Worm (Caenorhabditis elegans) whole organism, L1 larva: Measurements from ENCODE around the gene T24C12.4.

Source experiments
- C04F5.9 ChIP-seq: sonication (generic microtip); optimal IDR thresholded peaks from 2 replicates; lab custom pipeline; 2016; ENCODE audit warnings: missing genetic modification characterization, missing compliant biosample characterization
- C16A3.4 ChIP-seq: fragments of 150-350 bp; optimal IDR thresholded peaks from 2 replicates; lab custom pipeline; 2014; ENCODE audit warnings: missing biosample characterization, missing genetic modification characterization
- F16B12.6 ChIP-seq: fragments of 150-350 bp; optimal IDR thresholded peaks from 2 replicates; lab custom pipeline; 2014; ENCODE audit warnings: missing biosample characterization, missing genetic modification characterization
- aha-1 ChIP-seq: fragments of 150-350 bp; optimal IDR thresholded peaks from 2 replicates; lab custom pipeline; 2014; ENCODE audit warnings: missing biosample characterization, missing genetic modification characterization
- alr-1 ChIP-seq: fragments of 200-800 bp; sonication (Bioruptor generic); optimal IDR thresholded peaks from 2 replicates; lab custom pipeline; 2018; ENCODE audit warnings: borderline replicate concordance, mild to moderate bottlenecking, missing genetic modification characterization, missing compliant biosample characterization
- aly-2 ChIP-seq: fragments of 150-350 bp; optimal IDR thresholded peaks from 2 replicates; lab custom pipeline; 2014; ENCODE audit warnings: missing biosample characterization, missing genetic modification characterization
- blmp-1 ChIP-seq: fragments of 150-350 bp; optimal IDR thresholded peaks from 2 replicates; lab custom pipeline; 2014; ENCODE audit warnings: missing biosample characterization, missing genetic modification characterization
- ceh-63 ChIP-seq: fragments of 200-800 bp; sonication (Bioruptor generic); optimal IDR thresholded peaks from 2 replicates; lab custom pipeline; 2018; ENCODE audit warnings: mild to moderate bottlenecking, missing genetic modification characterization, missing compliant biosample characterization
- ceh-82 ChIP-seq, 3 experiments: fragments of 150-350 bp in 1 of 3; sonication (generic microtip) in 2 of 3; optimal IDR thresholded peaks; 2 replicates each; lab custom pipeline; 2014 to 2017; ENCODE audit warnings: missing biosample characterization in 3 of 3, missing genetic modification characterization in 3 of 3
- ceh-88 ChIP-seq: fragments of 200-800 bp; sonication (Bioruptor generic); IDR thresholded peaks from 2 replicates; pipeline ENCODE4 v1.3.6; 2022; ENCODE audit warnings: missing genetic modification characterization, missing compliant biosample characterization
- ceh-90 ChIP-seq: sonication (generic microtip); optimal IDR thresholded peaks from 2 replicates; lab custom pipeline; 2016; ENCODE audit warnings: missing genetic modification characterization, missing compliant biosample characterization
- dpl-1 ChIP-seq, 3 experiments: fragments of 150-350 bp in 2 of 3; sonication (generic microtip) in 1 of 3; optimal IDR thresholded peaks; 2 replicates each; lab custom pipeline; 2014 to 2017; ENCODE audit warnings: missing biosample characterization in 3 of 3, missing genetic modification characterization in 3 of 3, missing genetic modification reagents in 3 of 3
- efl-1 ChIP-seq, 4 experiments: fragments of 150-350 bp; optimal IDR thresholded peaks in 3 of 4; peaks in 1 of 4; 1 replicate in 1 of 4; 2 replicates in 3 of 4; lab custom pipeline; 2014; ENCODE audit warnings: missing biosample characterization in 2 of 4, missing genetic modification characterization in 2 of 4, missing genetic modification reagents in 2 of 4
- egl-27 ChIP-seq, 2 experiments: fragments of 150-350 bp in 1 of 2; sonication (generic microtip); optimal IDR thresholded peaks; 3 replicates each; lab custom pipeline; 2017 to 2018; ENCODE audit warnings: missing biosample characterization in 2 of 2, missing genetic modification characterization in 2 of 2, missing genetic modification reagents in 2 of 2
- elt-3 ChIP-seq, 6 experiments: fragments of 150-350 bp in 1 of 6; sonication (generic microtip); optimal IDR thresholded peaks; 2 replicates each; lab custom pipeline; 2017 to 2018; ENCODE audit warnings: missing biosample characterization in 6 of 6, missing genetic modification characterization in 6 of 6, inconsistent platforms in 1 of 6
- ets-5 ChIP-seq: fragments of 200-800 bp; sonication (Bioruptor generic); IDR thresholded peaks from 2 replicates; pipeline ENCODE4 v1.3.6; 2022; ENCODE audit warnings: missing genetic modification characterization, missing compliant biosample characterization
- fkh-10 ChIP-seq: sonication (generic microtip); optimal IDR thresholded peaks from 2 replicates; lab custom pipeline; 2017; ENCODE audit warnings: missing biosample characterization, missing genetic modification reagents, missing genetic modification characterization
- fkh-4 ChIP-seq: sonication (generic microtip); optimal IDR thresholded peaks from 2 replicates; lab custom pipeline; 2016; ENCODE audit warnings: missing compliant biosample characterization, missing genetic modification characterization, borderline replicate concordance
- hlh-17 ChIP-seq: fragments of 200-800 bp; sonication (Bioruptor generic); optimal IDR thresholded peaks from 2 replicates; lab custom pipeline; 2018; ENCODE audit warnings: missing genetic modification characterization, mild to moderate bottlenecking, missing compliant biosample characterization, moderate library complexity, borderline replicate concordance
- hlh-4 ChIP-seq: sonication (generic microtip); optimal IDR thresholded peaks from 2 replicates; lab custom pipeline; 2016; ENCODE audit warnings: mild to moderate bottlenecking, missing genetic modification characterization, missing compliant biosample characterization
- irx-1 ChIP-seq: sonication (generic microtip); optimal IDR thresholded peaks from 2 replicates; lab custom pipeline; 2016; ENCODE audit warnings: missing genetic modification characterization, missing compliant biosample characterization
- isw-1 ChIP-seq: fragments of 200-800 bp; sonication (Bioruptor generic); IDR thresholded peaks from 2 replicates; pipeline ENCODE4 v1.3.6; 2022; ENCODE audit warnings: missing genetic modification characterization, missing compliant biosample characterization
- jun-1 ChIP-seq: fragments of 150-350 bp; optimal IDR thresholded peaks from 2 replicates; lab custom pipeline; 2014; ENCODE audit warnings: missing biosample characterization, missing genetic modification reagents, missing genetic modification characterization
- lin-14 ChIP-seq: fragments of 200-800 bp; sonication (Bioruptor generic); optimal IDR thresholded peaks from 2 replicates; lab custom pipeline; 2018; ENCODE audit warnings: mild to moderate bottlenecking, missing genetic modification characterization, moderate library complexity, missing compliant biosample characterization
- lin-15B ChIP-seq: fragments of 150-350 bp; sonication (generic microtip); optimal IDR thresholded peaks from 3 replicates; lab custom pipeline; 2014; ENCODE audit warnings: missing biosample characterization, missing genetic modification characterization
- lin-39 ChIP-seq: fragments of 150-350 bp; optimal IDR thresholded peaks from 2 replicates; lab custom pipeline; 2014; ENCODE audit warnings: missing biosample characterization, missing genetic modification reagents, missing genetic modification characterization
- lsy-2 ChIP-seq, 2 experiments: fragments of 150-350 bp; optimal IDR thresholded peaks; 2 replicates each; lab custom pipeline; 2014; ENCODE audit warnings: missing biosample characterization in 2 of 2, missing genetic modification characterization in 2 of 2
- mab-9 ChIP-seq: fragments of 200-800 bp; sonication (Bioruptor generic); IDR thresholded peaks from 2 replicates; pipeline ENCODE4 v1.3.6; 2022; ENCODE audit warnings: missing genetic modification reagents, missing genetic modification characterization, missing compliant biosample characterization
- mdl-1 ChIP-seq, 2 experiments: fragments of 150-350 bp; optimal IDR thresholded peaks; 2 replicates each; lab custom pipeline; 2014 to 2017; ENCODE audit warnings: missing biosample characterization in 2 of 2, missing genetic modification characterization in 2 of 2, inconsistent platforms in 1 of 2
- nhr-12 ChIP-seq: sonication (generic microtip); optimal IDR thresholded peaks from 2 replicates; lab custom pipeline; 2017; ENCODE audit warnings: missing biosample characterization, missing genetic modification characterization
- nhr-47 ChIP-seq: sonication (generic microtip); optimal IDR thresholded peaks from 2 replicates; lab custom pipeline; 2016; ENCODE audit warnings: mild to moderate bottlenecking, missing genetic modification characterization, moderate library complexity, missing compliant biosample characterization
- nhr-77 ChIP-seq: fragments of 150-350 bp; optimal IDR thresholded peaks from 2 replicates; lab custom pipeline; 2014; ENCODE audit warnings: missing biosample characterization, missing genetic modification characterization
- nhr-84 ChIP-seq: sonication (generic microtip); optimal IDR thresholded peaks from 2 replicates; lab custom pipeline; 2017; ENCODE audit warnings: missing biosample characterization, missing genetic modification characterization
- snpc-4 ChIP-seq: fragments of 150-350 bp; optimal IDR thresholded peaks from 2 replicates; lab custom pipeline; 2014; ENCODE audit warnings: missing biosample characterization, missing genetic modification characterization
- snu-23 ChIP-seq: sonication (generic microtip); optimal IDR thresholded peaks from 2 replicates; lab custom pipeline; 2016; ENCODE audit warnings: missing genetic modification characterization, missing compliant biosample characterization
- swsn-7 ChIP-seq: sonication (generic microtip); optimal IDR thresholded peaks from 2 replicates; lab custom pipeline; 2016; ENCODE audit warnings: missing genetic modification characterization, missing compliant biosample characterization
- tbx-2 ChIP-seq: sonication (generic microtip); optimal IDR thresholded peaks from 2 replicates; lab custom pipeline; 2016; ENCODE audit warnings: missing genetic modification characterization, missing compliant biosample characterization
- tlp-1 ChIP-seq: fragments of 150-350 bp; optimal IDR thresholded peaks from 2 replicates; lab custom pipeline; 2014; ENCODE audit warnings: missing biosample characterization, missing genetic modification characterization
- unc-130 ChIP-seq: fragments of 150-350 bp; optimal IDR thresholded peaks from 2 replicates; lab custom pipeline; 2017; ENCODE audit warnings: missing biosample characterization, missing genetic modification characterization, inconsistent platforms
- unc-86 ChIP-seq: sonication (generic microtip); optimal IDR thresholded peaks from 2 replicates; lab custom pipeline; 2016; ENCODE audit warnings: missing genetic modification characterization, missing compliant biosample characterization
- unc-98 ChIP-seq: fragments of 200-800 bp; sonication (Bioruptor generic); IDR thresholded peaks from 2 replicates; pipeline ENCODE4 v1.3.6; 2022; ENCODE audit warnings: missing genetic modification characterization, missing compliant biosample characterization
- zag-1 ChIP-seq: fragments of 150-350 bp; optimal IDR thresholded peaks from 2 replicates; lab custom pipeline; 2014; ENCODE audit warnings: missing biosample characterization, missing genetic modification characterization
- zip-4 ChIP-seq: fragments of 200-800 bp; sonication (Bioruptor generic); optimal IDR thresholded peaks from 2 replicates; lab custom pipeline; 2018; ENCODE audit warnings: mild to moderate bottlenecking, missing genetic modification characterization, moderate library complexity, missing compliant biosample characterization
- ztf-11 ChIP-seq, 2 experiments: sonication (generic microtip); optimal IDR thresholded peaks; 2 replicates each; lab custom pipeline; 2016 to 2017; ENCODE audit warnings: missing genetic modification characterization in 2 of 2, missing biosample characterization in 1 of 2, missing compliant biosample characterization in 1 of 2
- ztf-4 ChIP-seq: fragments of 150-350 bp; optimal IDR thresholded peaks from 2 replicates; lab custom pipeline; 2014; ENCODE audit warnings: missing biosample characterization, missing genetic modification characterization

T24C12.4 gene

DNA sequence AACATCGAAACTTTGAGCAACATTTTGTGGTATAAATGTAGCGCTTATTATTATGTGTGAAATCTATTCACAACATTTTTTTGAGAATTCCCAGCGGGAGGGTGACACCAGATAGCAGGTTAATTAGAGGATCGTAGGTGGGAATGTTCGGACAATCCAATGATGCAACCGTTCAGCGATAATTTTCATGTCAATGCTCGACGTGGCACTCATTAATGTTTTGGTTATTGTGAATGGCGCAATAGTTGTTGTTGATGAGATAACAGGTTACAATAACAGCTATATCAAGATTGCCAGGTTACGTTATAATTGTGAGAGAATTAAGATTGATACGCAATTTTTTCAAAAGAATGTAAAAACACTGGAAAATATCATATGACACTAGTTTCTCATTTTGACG, 26.5 kb upstream of the T24C12.4 start:
- no peak for TF ChIP-seq lin-15B
- no peak for TF ChIP-seq aly-2 (tag; lab: Kevin White, UChicago)
- TF ChIP-seq unc-130 (tag; lab: Kevin White, UChicago), result no peak
- no peak for TF ChIP-seq snpc-4 (tag; lab: Kevin White, UChicago)
- TF ChIP-seq aha-1 (tag; lab: Kevin White, UChicago), result no peak
- no peak for TF ChIP-seq nhr-47
- TF ChIP-seq ceh-63 (GFP tag; lab: Kevin White, UChicago), result no peak
- TF ChIP-seq dpl-1 (GFP tag; optimal IDR thresholded peaks at IDR 0.05; lab: Kevin White, UChicago), result no peak
- TF ChIP-seq nhr-84 (tag; lab: Kevin White, UChicago), result no peak
- TF ChIP-seq F16B12.6 (tag; lab: Kevin White, UChicago), result no peak
- TF ChIP-seq alr-1 (tag; lab: Kevin White, UChicago), result no peak
- TF ChIP-seq hlh-17 (GFP tag; lab: Kevin White, UChicago), result no peak
- no peak for TF ChIP-seq tlp-1 (tag; lab: Kevin White, UChicago)
- no peak for TF ChIP-seq snu-23 (GFP tag; lab: Kevin White, UChicago)
- no peak for TF ChIP-seq lin-14 (GFP tag; lab: Kevin White, UChicago)
- TF ChIP-seq ztf-4 (tag; lab: Kevin White, UChicago), result no peak
- no peak for TF ChIP-seq ets-5

DNA sequence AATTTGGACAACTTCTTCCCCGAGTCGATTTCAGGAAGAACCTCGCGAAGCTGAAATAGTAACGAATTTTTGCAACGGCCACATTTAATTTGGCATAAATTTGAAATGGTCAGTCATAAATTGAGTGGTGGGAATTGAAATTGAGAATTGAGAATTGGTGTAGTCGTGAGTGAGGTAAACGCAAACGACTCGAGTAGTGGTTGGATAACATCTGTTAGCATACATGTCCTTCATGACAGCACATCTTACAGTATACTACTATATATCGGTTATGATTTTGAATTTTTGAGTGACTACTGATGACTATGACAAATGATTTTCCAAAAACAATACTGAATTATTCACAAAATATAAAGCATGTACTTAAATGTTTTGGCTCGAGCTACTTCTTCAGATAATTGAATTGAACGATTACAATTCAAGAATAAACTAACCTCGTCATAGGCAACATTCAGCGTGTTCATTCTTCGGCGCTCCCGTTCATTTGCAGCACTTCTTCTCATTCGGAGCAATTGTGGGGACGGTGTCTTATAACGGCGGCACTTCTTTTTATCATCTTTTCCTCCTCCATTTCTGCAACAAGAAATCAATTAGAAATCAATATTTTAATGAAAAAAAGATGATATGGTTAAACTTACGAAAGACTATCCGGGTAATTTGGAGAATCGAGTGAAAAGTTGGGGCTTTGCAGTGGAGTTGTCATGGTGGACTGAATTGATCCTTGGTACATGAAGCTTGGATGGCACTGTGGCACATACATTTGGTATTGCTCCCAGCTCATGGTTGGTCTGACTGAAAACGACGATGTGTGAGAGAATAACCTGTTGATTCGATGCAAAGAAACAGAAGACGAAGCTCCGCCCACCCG, 24.7 kb upstream of the T24C12.4 start, which contains the start of gene lin-32:
Gene lin-32 (minus strand): TSS at position 818 of the 868 bp plus-strand sequence.
- no peak for TF ChIP-seq tlp-1 (tag; lab: Kevin White, UChicago)
- TF ChIP-seq tbx-2 (tag; lab: Kevin White, UChicago), result peak; percentile 1
- peak in 1 of 2 experiments; percentile 65 for TF ChIP-seq ztf-11 (tag; optimal IDR thresholded peaks at IDR 0.05; lab: Kevin White, UChicago)
- TF ChIP-seq unc-130 (tag; lab: Kevin White, UChicago), result no peak
- TF ChIP-seq, all 84 proteins: peak for 2

DNA sequence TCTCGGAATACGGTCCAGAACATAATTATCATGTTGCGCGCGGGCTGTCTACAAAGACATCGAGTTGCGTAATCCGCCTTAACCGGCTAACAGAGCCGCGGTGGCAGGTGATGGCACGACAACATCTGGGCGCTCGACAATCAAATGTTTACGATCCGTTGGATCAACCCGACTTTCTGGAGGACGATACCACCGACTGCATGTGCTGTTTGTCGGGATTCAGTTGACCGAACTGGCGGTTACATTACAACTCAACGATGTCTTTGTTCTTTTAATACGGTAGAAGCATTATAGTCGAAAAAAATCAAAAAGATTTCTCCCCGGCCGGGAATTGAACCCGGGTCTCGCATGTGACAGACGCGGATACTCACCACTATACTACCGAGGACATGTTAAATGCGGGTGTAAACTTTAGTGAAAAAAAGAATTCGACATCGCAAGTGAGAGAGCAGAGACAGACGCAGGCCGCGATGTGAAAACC, 22.1 kb upstream of the T24C12.4 start:
- TF ChIP-seq jun-1 (peak; percentile 79), nhr-47 (peak; percentile 83), elt-3 (tag; optimal IDR thresholded peaks at IDR 0.05; lab: Kevin White, UChicago) (peak in 1 of 6 experiments; percentile 53), C04F5.9 (peak; percentile 24), egl-27 (tag; optimal IDR thresholded peaks at IDR 0.05; lab: Kevin White, UChicago) (peak in 1 of 2 experiments; percentile 46), zip-4 (peak; percentile 43), nhr-77 (peak; percentile 49), lsy-2 (tag; optimal IDR thresholded peaks at IDR 0.05; lab: Kevin White, UChicago) (peak; percentile 58 to 78), mab-9 (GFP tag; lab: Robert Waterston, UW) (no peak), swsn-7 (tag; lab: Kevin White, UChicago) (peak; percentile 55), alr-1 (tag; lab: Kevin White, UChicago) (no peak), mdl-1 (tag; optimal IDR thresholded peaks at IDR 0.05; lab: Kevin White, UChicago) (peak in 1 of 2 experiments; percentile 69), zag-1 (no peak), efl-1 (optimal IDR thresholded peaks at IDR 0.05; lab: Kevin White, UChicago) (peak; percentile 14 to 41), efl-1 (GFP tag; optimal IDR thresholded peaks at IDR 0.05 in 1 of 2; lab: Kevin White, UChicago) (peak in 1 of 2 experiments; percentile 94), isw-1 (GFP tag; lab: Robert Waterston, UW) (no peak; the same call in 1 of the 2 replicates), C16A3.4 (tag; lab: Kevin White, UChicago) (peak; percentile 65), ceh-90 (tag; lab: Kevin White, UChicago) (no peak), unc-86 (peak; percentile 47), lin-39 (tag; lab: Kevin White, UChicago) (no peak), fkh-10 (GFP tag; lab: Kevin White, UChicago) (peak; percentile 54), hlh-4 (tag; lab: Kevin White, UChicago) (no peak), blmp-1 (tag; lab: Kevin White, UChicago) (peak; percentile 17), fkh-4 (tag; lab: Kevin White, UChicago) (peak; percentile 7), snu-23 (GFP tag; lab: Kevin White, UChicago) (peak; percentile 82), nhr-12 (no peak), unc-98 (GFP tag; lab: Robert Waterston, UW) (0 out of 2 replicates have a peak, but pooled peaks have one; percentile 28), ceh-88 (GFP tag; lab: Robert Waterston, UW) (peak; percentile 61; the same call in 1 of the 2 replicates), tbx-2 (tag; lab: Kevin White, UChicago) (peak; percentile 59), ceh-82 (tag; optimal IDR thresholded peaks at IDR 0.05; lab: Kevin White, UChicago) (peak; percentile 26 to 75 (median 61)), irx-1 (tag; lab: Kevin White, UChicago) (peak; percentile 46)
